Worm (Caenorhabditis elegans) whole organism, L1 larva: Measurements from ENCODE around the gene K02E7.11.
"Not testable (repeated sequence)": the region's sequence is repeated elsewhere in the genome, so short reads cannot be mapped to it uniquely, and the experiment has no call there.

ENCODE experiments used
- ceh-82 ChIP-seq, 3 experiments: fragments of 150-350 bp in 1 of 3; sonication (generic microtip) in 2 of 3; optimal IDR thresholded peaks; 2 replicates each; lab custom pipeline; 2014 to 2017; ENCODE audit warnings: missing biosample characterization in 3 of 3, missing genetic modification characterization in 3 of 3
- hlh-4 ChIP-seq: sonication (generic microtip); optimal IDR thresholded peaks from 2 replicates; lab custom pipeline; 2016; ENCODE audit warnings: mild to moderate bottlenecking, missing genetic modification characterization, missing compliant biosample characterization
- jun-1 ChIP-seq: fragments of 150-350 bp; optimal IDR thresholded peaks from 2 replicates; lab custom pipeline; 2014; ENCODE audit warnings: missing biosample characterization, missing genetic modification reagents, missing genetic modification characterization
- ztf-11 ChIP-seq, 2 experiments: sonication (generic microtip); optimal IDR thresholded peaks; 2 replicates each; lab custom pipeline; 2016 to 2017; ENCODE audit warnings: missing genetic modification characterization in 2 of 2, missing biosample characterization in 1 of 2, missing compliant biosample characterization in 1 of 2
- ztf-4 ChIP-seq: fragments of 150-350 bp; optimal IDR thresholded peaks from 2 replicates; lab custom pipeline; 2014; ENCODE audit warnings: missing biosample characterization, missing genetic modification characterization

- not testable (repeated sequence) for TF ChIP-seq ztf-4 (tag; lab: Kevin White, UChicago); ceh-82 (tag; optimal IDR thresholded peaks at IDR 0.05; lab: Kevin White, UChicago); jun-1 (tag; lab: Kevin White, UChicago); ztf-11 (tag; optimal IDR thresholded peaks at IDR 0.05; lab: Kevin White, UChicago); hlh-4 (tag; lab: Kevin White, UChicago)
These were observed 14.6 kb downstream of the K02E7.11 start, which contains the start of gene btb-10 for ce11 chrII:1060702-1061101.
